Fruit fly (Drosophila melanogaster): ENCODE results near the gene CG31523.
A peak's percentile ranks its signal among the peaks of the same experiment; 100 is the strongest.

DNA sequence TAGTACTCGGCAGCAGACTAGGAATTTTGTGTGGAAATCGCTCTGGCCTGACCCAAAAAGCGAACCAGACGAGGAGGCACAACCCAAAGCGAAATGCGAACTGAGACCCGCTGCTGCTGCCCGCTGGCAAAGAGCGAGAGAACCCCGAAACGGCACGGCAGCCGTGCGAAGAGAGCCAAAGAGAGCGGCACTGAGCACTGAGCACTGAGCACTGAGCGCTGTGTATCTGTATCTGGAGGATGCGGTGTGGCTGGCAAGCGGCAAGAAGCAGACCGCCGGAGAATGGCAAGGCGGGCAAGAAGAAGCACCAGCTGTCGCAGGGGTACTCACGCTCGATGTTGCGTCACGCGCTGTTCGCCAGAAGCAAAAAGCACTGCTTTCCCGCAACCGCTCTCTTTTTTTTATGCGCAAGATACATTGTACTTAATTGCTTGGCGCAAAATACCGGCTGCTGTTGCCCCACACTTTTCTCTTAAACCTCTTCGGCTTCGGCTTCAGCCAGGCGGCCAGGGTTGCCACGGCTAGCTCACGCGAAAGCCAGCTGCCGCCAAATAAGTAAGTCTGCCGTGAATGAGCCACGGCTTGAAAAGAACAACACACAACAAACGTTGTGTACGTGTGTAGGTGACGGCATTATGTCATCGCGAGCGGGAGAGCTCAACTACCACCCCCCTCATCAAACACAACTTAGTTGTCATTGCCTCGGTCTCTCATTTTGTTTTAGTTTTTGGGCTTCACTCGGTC is 25.6 kb downstream of the CG31523 start:
- TF ChIP-seq Sin3A (optimal IDR thresholded peaks at IDR 0.05) (no peak), insv (optimal IDR thresholded peaks at IDR 0.05) (peak; percentile 10), ttk (optimal IDR thresholded peaks at IDR 0.05) (no peak), psq (optimal IDR thresholded peaks at IDR 0.05) (no peak)
